Fruit fly (Drosophila melanogaster) whole organism, wandering third instar larva: ENCODE measurements around the gene TwdlG.

Experiments
- Abd-B ChIP-seq: fragments of >200 bp; optimal IDR thresholded peaks from 2 replicates; lab custom pipeline; 2017; ENCODE audit warnings: missing biosample characterization, missing genetic modification characterization
- CG32264 ChIP-seq: fragments of 200-800 bp; sonication (Bioruptor generic); optimal IDR thresholded peaks from 2 replicates; lab custom pipeline; 2016; ENCODE audit warnings: missing biosample characterization, missing genetic modification characterization
- CG9705 ChIP-seq: fragments of 200-800 bp; sonication (Bioruptor generic); optimal IDR thresholded peaks from 2 replicates; lab custom pipeline; 2018; ENCODE audit warnings: missing biosample characterization, mild to moderate bottlenecking, missing genetic modification characterization
- CrebA ChIP-seq: fragments of 200-800 bp; sonication (Bioruptor generic); optimal IDR thresholded peaks from 2 replicates; lab custom pipeline; 2016; ENCODE audit warnings: missing biosample characterization, mild to moderate bottlenecking, missing genetic modification characterization, borderline replicate concordance
- Dfd ChIP-seq: fragments of >200 bp; optimal IDR thresholded peaks from 2 replicates; lab custom pipeline; 2017; ENCODE audit warnings: missing biosample characterization, missing genetic modification characterization
- Dif ChIP-seq: fragments of 200-275, 200-300 bp; sonication (Bioruptor generic); optimal IDR thresholded peaks from 2 replicates; lab custom pipeline; 2018; ENCODE audit warnings: missing biosample characterization, missing genetic modification characterization; ENCODE audit not compliant: partially characterized antibody
- GATAd ChIP-seq: sonication (Bioruptor generic); optimal IDR thresholded peaks from 2 replicates; lab custom pipeline; 2016; ENCODE audit warnings: missing biosample characterization, missing genetic modification characterization
- HLH106 ChIP-seq: fragments of 200-800 bp; optimal IDR thresholded peaks from 3 replicates; lab custom pipeline; 2019; ENCODE audit warnings: missing biosample characterization, mild to moderate bottlenecking, missing genetic modification characterization, moderate library complexity
- Hnf4 ChIP-seq: fragments of 200-800 bp; sonication (Bioruptor generic); optimal IDR thresholded peaks from 2 replicates; lab custom pipeline; 2016; ENCODE audit warnings: missing biosample characterization, mild to moderate bottlenecking, missing genetic modification characterization
- Hr78 ChIP-seq: fragments of >200 bp; optimal IDR thresholded peaks from 2 replicates; lab custom pipeline; 2017; ENCODE audit warnings: missing biosample characterization, missing genetic modification characterization
- Hr83 ChIP-seq: fragments of 200-300 bp; sonication (Bioruptor generic); optimal IDR thresholded peaks from 2 replicates; lab custom pipeline; 2016; ENCODE audit warnings: missing biosample characterization, mild to moderate bottlenecking, missing genetic modification characterization, moderate library complexity; ENCODE audit not compliant: poor library complexity, severe bottlenecking
- Jra ChIP-seq: sonication (Bioruptor generic); optimal IDR thresholded peaks from 2 replicates; lab custom pipeline; 2016; ENCODE audit warnings: missing biosample characterization, missing genetic modification characterization
- Mio ChIP-seq: sonication (Bioruptor generic); optimal IDR thresholded peaks from 2 replicates; lab custom pipeline; 2016; ENCODE audit warnings: missing biosample characterization, missing genetic modification characterization
- Myc ChIP-seq: fragments of >200 bp; optimal IDR thresholded peaks from 2 replicates; lab custom pipeline; 2017
- N ChIP-seq: fragments of >200 bp; optimal IDR thresholded peaks from 2 replicates; lab custom pipeline; 2018; ENCODE audit warnings: missing biosample characterization, missing external identifiers, missing genetic modification characterization
- OdsH ChIP-seq: fragments of 200-800 bp; sonication (Bioruptor generic); optimal IDR thresholded peaks from 2 replicates; lab custom pipeline; 2016; ENCODE audit warnings: missing biosample characterization, mild to moderate bottlenecking, missing genetic modification characterization
- Rel ChIP-seq, 2 experiments: fragments of 200-800 bp; sonication (Bioruptor generic) in 1 of 2; optimal IDR thresholded peaks; 2 replicates in 1 of 2; 3 replicates in 1 of 2; lab custom pipeline; 2016 to 2019; ENCODE audit warnings: mild to moderate bottlenecking in 2 of 2, missing biosample characterization in 2 of 2, missing genetic modification characterization in 2 of 2, moderate library complexity in 1 of 2
- Sp1 ChIP-seq: fragments of 200-800 bp; sonication (Bioruptor generic); optimal IDR thresholded peaks from 3 replicates; lab custom pipeline; 2019; ENCODE audit warnings: missing biosample characterization, mild to moderate bottlenecking, missing genetic modification characterization, moderate library complexity
- Vsx2 ChIP-seq: fragments of 200-300, 225-300 bp; sonication (Bioruptor generic); optimal IDR thresholded peaks from 2 replicates; lab custom pipeline; 2018; ENCODE audit warnings: missing biosample characterization, missing genetic modification characterization; ENCODE audit not compliant: partially characterized antibody
- br ChIP-seq: fragments of 200-800 bp; sonication (Bioruptor generic); optimal IDR thresholded peaks from 2 replicates; lab custom pipeline; 2016; ENCODE audit warnings: missing biosample characterization, missing genetic modification characterization
- brk ChIP-seq: fragments of 200-800 bp; sonication (Bioruptor generic); optimal IDR thresholded peaks from 2 replicates; lab custom pipeline; 2016; ENCODE audit warnings: missing biosample characterization, mild to moderate bottlenecking, missing genetic modification characterization
- dl ChIP-seq, 2 experiments: fragments of 175-275, 200-275 bp in 1 of 2; fragments of 200-275 bp in 1 of 2; sonication (Bioruptor generic); optimal IDR thresholded peaks; lab custom pipeline; 2018; ENCODE audit warnings: mild to moderate bottlenecking in 2 of 2, missing biosample characterization in 2 of 2, missing genetic modification characterization in 2 of 2, moderate library complexity in 2 of 2; ENCODE audit not compliant: partially characterized antibody in 2 of 2, insufficient read depth in 1 of 2
- dmrt93B ChIP-seq: fragments of 200-800 bp; sonication (Bioruptor generic); optimal IDR thresholded peaks from 2 replicates; lab custom pipeline; 2018; ENCODE audit warnings: missing biosample characterization, mild to moderate bottlenecking, missing genetic modification characterization
- dsf ChIP-seq: sonication (Bioruptor generic); optimal IDR thresholded peaks from 2 replicates; lab custom pipeline; 2016; ENCODE audit warnings: missing biosample characterization, missing genetic modification characterization, borderline replicate concordance
- ey ChIP-seq: fragments of 200-800 bp; sonication (Bioruptor generic); optimal IDR thresholded peaks from 2 replicates; lab custom pipeline; 2016; ENCODE audit warnings: missing biosample characterization, missing genetic modification characterization
- foxo ChIP-seq, 2 experiments: fragments of 200-800 bp; sonication (Bioruptor generic); optimal IDR thresholded peaks; 2 replicates in 1 of 2; 3 replicates in 1 of 2; lab custom pipeline; 2016 to 2017; ENCODE audit warnings: missing biosample characterization in 2 of 2, missing genetic modification characterization in 2 of 2
- fru ChIP-seq: fragments of 200-800 bp; sonication (Bioruptor generic); optimal IDR thresholded peaks from 3 replicates; lab custom pipeline; 2016; ENCODE audit warnings: missing biosample characterization, mild to moderate bottlenecking, missing genetic modification characterization
- h ChIP-seq: fragments of 200-800 bp; sonication (Bioruptor generic); optimal IDR thresholded peaks from 3 replicates; lab custom pipeline; 2016; ENCODE audit warnings: missing biosample characterization, mild to moderate bottlenecking, missing genetic modification characterization
- jim ChIP-seq: fragments of 175-275, 200-325 bp; sonication (Bioruptor generic); optimal IDR thresholded peaks from 2 replicates; lab custom pipeline; 2016; ENCODE audit warnings: missing biosample characterization, mild to moderate bottlenecking, missing genetic modification characterization
- lola ChIP-seq: fragments of >200 bp; optimal IDR thresholded peaks from 2 replicates; lab custom pipeline; 2017; ENCODE audit warnings: missing biosample characterization, missing genetic modification characterization
- pan ChIP-seq: fragments of >200 bp; optimal IDR thresholded peaks from 2 replicates; lab custom pipeline; 2017
- psq ChIP-seq: fragments of 200-800 bp; sonication (Bioruptor generic); optimal IDR thresholded peaks from 3 replicates; lab custom pipeline; 2017; ENCODE audit warnings: missing biosample characterization, mild to moderate bottlenecking, missing genetic modification characterization, moderate library complexity
- rgr ChIP-seq: fragments of 200-800 bp; sonication (Bioruptor generic); optimal IDR thresholded peaks from 3 replicates; lab custom pipeline; 2016; ENCODE audit warnings: missing biosample characterization, mild to moderate bottlenecking, missing genetic modification characterization
- sage ChIP-seq: fragments of 200-800 bp; sonication (Bioruptor generic); optimal IDR thresholded peaks from 2 replicates; lab custom pipeline; 2016; ENCODE audit warnings: missing biosample characterization, mild to moderate bottlenecking, missing genetic modification characterization
- sv ChIP-seq: fragments of 200-800 bp; sonication (Bioruptor generic); optimal IDR thresholded peaks from 3 replicates; lab custom pipeline; 2016; ENCODE audit warnings: missing biosample characterization, missing genetic modification characterization
- tai ChIP-seq: sonication (Bioruptor generic); optimal IDR thresholded peaks from 2 replicates; lab custom pipeline; 2016; ENCODE audit warnings: missing biosample characterization, missing genetic modification characterization
- usp ChIP-seq: fragments of >200 bp; optimal IDR thresholded peaks from 2 replicates; lab custom pipeline; 2017; ENCODE audit warnings: missing biosample characterization, missing genetic modification characterization
- woc ChIP-seq: sonication (Bioruptor generic); optimal IDR thresholded peaks from 2 replicates; lab custom pipeline; 2016; ENCODE audit warnings: missing biosample characterization, mild to moderate bottlenecking, missing genetic modification characterization

The TwdlG gene

dm6 chr3R:4214601-4215000 lies 36.5 kb downstream of the TwdlG start:
- TF ChIP-seq Jra (GFP tag; lab: Kevin White, UChicago) (no peak), Hnf4 (GFP tag; lab: Kevin White, UChicago) (no peak), OdsH (no peak), fru (GFP tag; lab: Kevin White, UChicago) (no peak), Mio (GFP tag; lab: Kevin White, UChicago) (no peak), foxo (GFP tag; optimal IDR thresholded peaks at IDR 0.05; lab: Kevin White, UChicago) (no peak), h (GFP tag; lab: Kevin White, UChicago) (no peak)

- peak; percentile 81 for TF ChIP-seq br (GFP tag; lab: Kevin White, UChicago)
- TF ChIP-seq brk = peak; percentile 6
- peak; percentile 66 for TF ChIP-seq OdsH
- peak; percentile 73 for TF ChIP-seq rgr
- peak; percentile 70 for TF ChIP-seq dmrt93B (GFP tag; lab: Kevin White, UChicago)
- peak; percentile 69 for TF ChIP-seq Hnf4 (GFP tag; lab: Kevin White, UChicago)
- no peak for TF ChIP-seq lola (GFP tag; lab: Kevin White, UChicago)
- TF ChIP-seq sv = peak; percentile 52
- TF ChIP-seq foxo (GFP tag; optimal IDR thresholded peaks at IDR 0.05; lab: Kevin White, UChicago) = peak in 1 of 2 experiments; percentile 88
- TF ChIP-seq CrebA (GFP tag; lab: Kevin White, UChicago) = no peak
- TF ChIP-seq Dfd (GFP tag; lab: Kevin White, UChicago) = no peak
- TF ChIP-seq woc (GFP tag; lab: Kevin White, UChicago) = peak; percentile 65
- TF ChIP-seq CG9705 (GFP tag; lab: Kevin White, UChicago) = peak; percentile 31
- TF ChIP-seq Abd-B (GFP tag; lab: Kevin White, UChicago) = no peak
- TF ChIP-seq ey (GFP tag; lab: Kevin White, UChicago) = peak; percentile 79
- peak; percentile 70 for TF ChIP-seq CG32264 (GFP tag; lab: Kevin White, UChicago)
- TF ChIP-seq Mio (GFP tag; lab: Kevin White, UChicago) = no peak
- TF ChIP-seq usp (GFP tag; lab: Kevin White, UChicago) = no peak
- peak; percentile 84 for TF ChIP-seq h (GFP tag; lab: Kevin White, UChicago)
- TF ChIP-seq tai (GFP tag; lab: Kevin White, UChicago) = peak; percentile 5
- TF ChIP-seq pan (lab: Kevin White, UChicago) = no peak
- peak; percentile 57 for TF ChIP-seq psq (GFP tag; lab: Kevin White, UChicago)
- no peak for TF ChIP-seq N (GFP tag; lab: Kevin White, UChicago)
- peak; percentile 68 for TF ChIP-seq Sp1 (GFP tag; lab: Kevin White, UChicago)
- TF ChIP-seq Rel (GFP tag; optimal IDR thresholded peaks at IDR 0.05; lab: Kevin White, UChicago) = no peak
- TF ChIP-seq Rel (tag; optimal IDR thresholded peaks at IDR 0.05; lab: Kevin White, UChicago) = peak; percentile 40
- TF ChIP-seq sage (GFP tag; lab: Kevin White, UChicago) = peak; percentile 9
- TF ChIP-seq Jra (GFP tag; lab: Kevin White, UChicago) = no peak
- peak; percentile 12 for TF ChIP-seq GATAd
- no peak for TF ChIP-seq Dif (GFP tag; lab: Kevin White, UChicago)
- no peak for TF ChIP-seq Myc (lab: Kevin White, UChicago)
- TF ChIP-seq fru (GFP tag; lab: Kevin White, UChicago) = peak; percentile 87
- TF ChIP-seq dsf (GFP tag; lab: Kevin White, UChicago) = no peak
- no peak for TF ChIP-seq Hr78 (GFP tag; lab: Kevin White, UChicago)
- no peak for TF ChIP-seq jim
- no peak for TF ChIP-seq dl (GFP tag; optimal IDR thresholded peaks at IDR 0.05; lab: Kevin White, UChicago; ENCODE audit: insufficient read depth in 1 of 2, partially characterized antibody in 2 of 2)
- TF ChIP-seq Hr83 = peak; percentile 17
- peak; percentile 81 for TF ChIP-seq HLH106 (tag; lab: Kevin White, UChicago)
- no peak for TF ChIP-seq Vsx2 (GFP tag; lab: Kevin White, UChicago)
These were observed 37.1 kb downstream of the TwdlG start for dm6 chr3R:4214038-4214437.
